Fruit fly (Drosophila melanogaster) whole organism, embryonic: ENCODE results near the gene Cyp313a1.

Experiments
- CG12659 ChIP-seq: fragments of 200-800 bp; sonication (Bioruptor generic); optimal IDR thresholded peaks from 3 replicates; lab custom pipeline; 2017; ENCODE audit warnings: mild to moderate bottlenecking, missing biosample characterization, missing genetic modification reagents, missing genetic modification characterization
- dpn ChIP-seq, 2 experiments: fragments of 200-800 bp; sonication (Bioruptor generic); optimal IDR thresholded peaks; 3 replicates each; lab custom pipeline; 2016; ENCODE audit warnings: missing biosample characterization in 2 of 2, missing genetic modification characterization in 2 of 2
- lbe ChIP-seq: fragments of 200-800 bp; sonication (Bioruptor generic); optimal IDR thresholded peaks from 2 replicates; lab custom pipeline; 2016; ENCODE audit warnings: missing biosample characterization, mild to moderate bottlenecking, missing genetic modification characterization

DNA sequence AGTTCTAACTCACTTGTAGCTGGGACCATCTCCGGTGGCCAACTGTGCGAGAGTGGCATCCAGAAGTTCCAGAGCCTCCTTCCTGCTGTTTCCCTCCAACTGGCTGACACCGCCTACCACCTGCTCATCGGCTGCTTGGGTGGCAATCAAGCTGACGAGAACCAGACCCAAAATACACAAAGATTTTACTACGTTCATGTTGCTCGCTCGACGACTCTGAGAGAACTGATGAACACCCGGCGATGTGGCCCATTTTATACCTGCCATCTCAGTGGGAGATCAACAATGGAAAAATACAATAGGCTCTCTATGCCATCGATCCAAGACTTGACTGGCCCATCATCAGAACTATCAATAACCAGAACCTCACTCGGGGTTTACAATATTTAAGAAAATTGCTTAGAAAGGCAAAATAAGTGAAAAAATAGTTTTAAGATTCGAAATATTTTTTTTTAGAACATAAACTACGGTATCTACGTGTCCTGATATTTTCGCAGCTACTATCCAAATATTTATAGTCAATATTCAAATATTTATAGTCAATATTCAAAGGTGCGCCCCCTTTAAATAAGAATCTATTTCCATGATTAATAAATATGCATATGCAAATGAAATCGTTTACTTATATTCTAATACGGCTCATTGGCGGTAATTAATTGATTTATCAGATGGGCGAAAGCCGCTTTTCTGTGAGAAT is 48.7 kb downstream of the Cyp313a1 start, which contains the start of gene Cys:
- no peak for TF ChIP-seq CG12659
- no peak for TF ChIP-seq dpn (GFP tag; optimal IDR thresholded peaks at IDR 0.05; lab: Kevin White, UChicago)
- no peak for TF ChIP-seq lbe
